Fruit fly (Drosophila melanogaster) ovary, adult (tissue): ENCODE data around the gene Fmr1.

Source experiments
- CG17801 ChIP-seq: fragments of 200-800 bp; optimal IDR thresholded peaks from 2 replicates; lab custom pipeline; 2019; ENCODE audit warnings: missing biosample characterization, mild to moderate bottlenecking, missing genetic modification characterization, moderate library complexity; ENCODE audit not compliant: partially characterized antibody

Gene Fmr1

DNA sequence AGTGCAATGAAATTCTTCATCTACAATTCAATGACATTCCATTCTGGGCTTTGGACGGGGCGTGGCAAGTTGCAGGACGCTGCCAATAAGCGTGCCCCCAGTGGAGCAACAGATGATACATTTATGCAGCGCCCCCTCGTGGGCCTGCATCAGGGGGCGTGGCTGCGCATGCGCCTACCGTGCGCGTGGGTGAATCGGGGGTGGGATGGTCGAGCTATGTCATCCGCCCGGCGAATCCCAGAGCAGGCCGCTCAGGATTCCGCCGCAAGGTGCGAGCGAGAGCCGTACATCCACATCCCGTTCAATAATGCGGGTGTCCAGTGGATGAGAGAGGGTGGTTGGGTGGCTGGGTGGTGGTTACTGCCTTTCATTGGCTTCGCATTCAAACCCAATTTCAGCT, 39.7 kb downstream of the Fmr1 start:
- no peak for TF ChIP-seq CG17801 (GFP tag; lab: Kevin White, UChicago)

DNA sequence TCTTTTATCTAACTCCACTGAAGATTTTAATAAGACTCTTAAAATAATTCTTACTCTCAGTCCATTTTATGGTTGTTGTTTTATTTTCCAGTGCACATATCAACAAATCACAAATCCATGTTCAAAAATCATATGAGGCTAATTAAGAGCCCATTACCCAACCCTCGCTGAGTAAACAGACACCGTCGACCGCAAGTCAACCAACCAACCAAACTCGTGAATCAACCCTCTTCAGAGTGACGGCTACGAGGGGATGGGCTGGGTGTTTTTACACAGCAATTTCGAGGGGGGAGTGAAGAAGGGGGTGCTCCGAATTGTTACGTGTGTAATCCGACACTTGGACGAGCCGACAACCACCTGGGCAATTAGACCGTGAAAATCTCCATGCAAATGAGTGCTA, 41.1 kb downstream of the Fmr1 start:
- TF ChIP-seq CG17801 (GFP tag; lab: Kevin White, UChicago): no peak

DNA sequence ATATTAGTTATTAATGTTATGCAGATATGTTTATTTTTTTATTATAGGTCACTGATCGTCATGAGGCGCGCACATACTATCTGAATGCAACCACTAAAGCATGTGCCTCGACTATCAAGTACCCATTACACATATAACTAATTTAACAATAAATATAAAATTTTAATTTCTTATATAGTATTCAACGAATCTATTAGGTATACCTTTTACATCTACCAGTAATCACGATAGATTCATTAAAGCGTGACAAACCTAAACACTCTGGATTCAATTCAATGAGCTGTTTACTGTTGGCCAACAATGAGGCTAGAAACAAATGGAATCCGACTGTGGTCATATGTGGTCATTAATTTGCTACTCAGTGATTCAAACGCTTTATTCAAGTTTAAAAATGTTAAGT, 42.3 kb downstream of the Fmr1 start, which contains the start of gene CG33784:
Gene CG33784, plus strand, starts transcription at position 301 of the 400 bp plus-strand sequence.
- no peak for TF ChIP-seq CG17801 (GFP tag; lab: Kevin White, UChicago)

DNA sequence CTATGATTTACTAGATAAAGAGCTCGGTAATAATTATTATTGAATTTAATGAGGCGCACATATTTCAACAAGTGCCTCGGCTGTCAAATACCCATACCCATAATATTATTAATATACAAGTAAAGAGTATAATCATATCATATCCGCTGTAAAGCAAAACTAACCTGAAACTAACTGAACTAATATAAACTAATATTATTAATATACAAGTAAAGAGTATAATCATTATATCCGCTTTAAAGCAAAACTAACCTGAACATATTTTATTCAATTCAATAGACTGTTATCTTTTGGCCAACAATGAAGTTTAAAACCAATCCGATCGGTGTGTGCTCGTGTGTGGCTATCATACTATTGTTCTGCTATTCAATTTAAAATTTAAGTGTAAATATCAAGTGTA, 43.5 kb downstream of the Fmr1 start, which contains the start of gene CG33783:
Gene CG33783, plus strand, starts transcription at position 301 of the 400 bp plus-strand sequence.
- no peak for TF ChIP-seq CG17801 (GFP tag; lab: Kevin White, UChicago)

DNA sequence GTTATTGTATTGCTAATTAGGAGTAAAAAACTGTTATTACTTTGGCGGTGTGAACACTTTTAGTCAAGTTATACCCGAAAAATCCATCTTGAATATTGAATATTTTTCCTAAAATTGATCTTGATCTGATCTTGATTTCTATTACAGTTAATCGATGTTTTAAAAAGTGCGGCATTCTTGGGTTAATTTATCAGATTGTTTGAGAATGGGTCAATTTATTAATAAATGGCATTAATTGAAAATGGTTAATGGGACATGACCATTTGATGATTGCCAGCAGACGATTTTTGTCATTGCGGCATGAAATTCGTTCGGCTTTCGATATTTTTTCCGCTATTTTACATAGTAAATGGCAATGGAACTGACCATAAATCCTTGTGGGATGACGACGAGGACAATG, 46.2 kb downstream of the Fmr1 start, which contains the start of gene CG33631:
Gene CG33631, plus strand, starts transcription at position 301 of the 400 bp plus-strand sequence.
- TF ChIP-seq CG17801 (GFP tag; lab: Kevin White, UChicago): no peak

DNA sequence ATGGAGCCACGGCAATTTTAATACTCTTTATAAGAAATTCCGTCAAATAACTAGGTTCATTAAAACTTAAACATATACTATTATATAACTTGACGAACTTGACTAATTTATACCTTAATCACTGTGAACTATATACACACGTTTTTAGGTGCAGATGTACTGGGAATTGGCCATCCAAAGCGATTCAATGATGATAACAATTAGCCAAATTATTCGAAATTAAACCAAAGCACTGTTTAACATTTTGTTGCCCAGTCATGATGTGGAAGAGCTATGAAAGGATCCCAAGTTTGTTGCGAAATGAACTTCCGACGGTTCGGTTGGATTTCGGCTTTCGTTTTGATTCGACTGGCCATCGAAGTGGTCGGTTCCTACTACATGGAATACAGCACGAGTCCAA, 47.6 kb downstream of the Fmr1 start, which contains the start of gene CG33630:
Gene CG33630, plus strand, starts transcription at position 301 of the 400 bp plus-strand sequence.
- no peak for TF ChIP-seq CG17801 (GFP tag; lab: Kevin White, UChicago)

DNA sequence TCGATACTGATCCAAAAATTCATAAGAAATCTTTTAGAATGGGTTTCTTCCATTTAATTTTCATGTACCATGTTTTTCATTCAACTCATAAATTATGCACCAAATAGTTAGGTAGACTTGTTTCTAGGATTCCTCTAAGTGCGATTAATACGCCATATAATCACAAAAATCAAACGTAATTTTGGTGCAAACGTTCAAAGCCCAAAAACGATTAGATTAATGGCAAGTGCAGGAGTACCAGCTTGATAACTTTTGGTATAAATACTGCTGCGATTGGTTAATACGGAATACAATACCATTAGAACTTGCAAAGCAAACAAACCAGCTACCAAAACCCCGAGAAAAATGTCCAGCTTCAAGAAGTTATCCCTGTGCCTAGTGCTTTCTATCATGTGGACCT, 50.0 kb downstream of the Fmr1 start, which contains the start of gene Npc2c:
Gene Npc2c, plus strand, starts transcription at position 301 of the 400 bp plus-strand sequence.
- TF ChIP-seq CG17801 (GFP tag; lab: Kevin White, UChicago): no peak

DNA sequence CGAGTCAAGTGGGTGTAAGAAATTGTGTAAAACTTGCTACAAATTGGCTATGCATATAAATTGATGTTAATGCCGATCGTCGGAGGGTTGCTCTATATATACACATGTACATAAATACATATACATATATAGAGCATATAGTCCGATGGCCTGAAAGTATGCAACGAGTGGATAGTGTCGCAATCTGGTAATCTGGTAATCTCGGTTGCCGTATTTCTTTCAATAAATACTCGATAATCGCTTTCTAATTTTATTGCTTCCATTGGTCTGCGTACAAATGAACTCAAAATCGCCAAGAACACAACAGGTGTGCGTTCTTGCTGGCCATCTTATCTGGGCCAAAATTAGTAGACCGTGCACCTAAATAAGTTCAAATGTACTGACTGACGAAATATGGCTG, 50.6 kb downstream of the Fmr1 start:
- no peak for TF ChIP-seq CG17801 (GFP tag; lab: Kevin White, UChicago)

DNA sequence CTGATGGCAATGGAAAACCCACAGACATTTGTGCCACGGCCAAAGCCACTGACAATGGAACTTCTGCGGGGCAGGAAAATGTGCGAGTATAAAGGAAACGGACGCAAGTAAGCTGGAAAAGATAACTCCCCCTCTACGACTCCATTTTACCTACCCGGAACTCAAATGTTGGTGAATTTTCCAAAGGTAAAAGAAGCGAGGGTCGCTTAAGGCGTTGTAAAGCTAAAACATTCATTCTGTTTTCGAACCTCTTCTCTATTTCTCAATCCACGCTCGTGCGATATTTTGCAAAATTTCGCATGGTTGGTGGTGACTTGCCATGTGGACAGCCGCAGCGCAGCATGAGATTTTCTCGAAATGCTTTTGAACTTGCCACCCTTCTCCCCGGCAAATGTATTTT, 53.3 kb downstream of the Fmr1 start:
- no peak for TF ChIP-seq CG17801 (GFP tag; lab: Kevin White, UChicago)

DNA sequence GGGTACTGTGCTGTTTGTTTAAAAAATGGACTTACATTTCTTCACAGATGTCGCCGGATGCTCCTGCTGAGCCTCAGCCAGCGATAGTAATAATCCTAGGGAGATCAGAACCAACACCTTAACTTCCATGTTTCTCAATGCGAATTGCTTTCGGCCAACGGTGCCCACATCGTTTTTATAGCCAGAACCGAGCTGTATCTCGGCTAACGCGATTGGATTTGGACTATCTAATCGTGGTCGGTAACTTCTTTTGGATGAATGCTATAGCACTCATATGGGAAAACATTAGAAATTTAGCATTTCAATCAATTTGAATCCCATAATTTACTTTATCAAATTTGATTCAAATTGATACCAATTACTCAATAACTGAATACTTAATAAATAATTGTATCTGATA, 54.0 kb downstream of the Fmr1 start, which contains the start of gene Npc2d:
Gene Npc2d, minus strand, starts transcription at position 133 of the 400 bp plus-strand sequence.
- TF ChIP-seq CG17801 (GFP tag; lab: Kevin White, UChicago): no peak

DNA sequence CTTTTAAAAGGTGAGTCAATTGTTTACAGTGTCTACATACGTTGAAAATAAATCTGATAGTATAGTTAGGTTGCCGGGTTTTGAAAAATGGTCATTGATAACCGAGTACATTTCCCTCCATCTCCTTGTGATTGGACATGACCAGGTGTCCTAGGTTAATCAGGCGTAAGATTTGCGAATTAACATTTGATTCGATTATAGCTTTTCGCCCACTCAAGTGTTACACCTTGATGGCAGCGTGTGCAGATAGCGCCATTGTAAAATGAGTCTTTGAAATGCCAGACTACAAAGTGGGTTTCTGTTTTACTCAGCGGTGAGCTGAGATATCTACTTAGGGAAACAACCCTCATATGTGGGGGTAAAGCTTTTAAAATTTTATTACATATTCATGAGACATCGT, 54.9 kb downstream of the Fmr1 start:
- no peak for TF ChIP-seq CG17801 (GFP tag; lab: Kevin White, UChicago)

DNA sequence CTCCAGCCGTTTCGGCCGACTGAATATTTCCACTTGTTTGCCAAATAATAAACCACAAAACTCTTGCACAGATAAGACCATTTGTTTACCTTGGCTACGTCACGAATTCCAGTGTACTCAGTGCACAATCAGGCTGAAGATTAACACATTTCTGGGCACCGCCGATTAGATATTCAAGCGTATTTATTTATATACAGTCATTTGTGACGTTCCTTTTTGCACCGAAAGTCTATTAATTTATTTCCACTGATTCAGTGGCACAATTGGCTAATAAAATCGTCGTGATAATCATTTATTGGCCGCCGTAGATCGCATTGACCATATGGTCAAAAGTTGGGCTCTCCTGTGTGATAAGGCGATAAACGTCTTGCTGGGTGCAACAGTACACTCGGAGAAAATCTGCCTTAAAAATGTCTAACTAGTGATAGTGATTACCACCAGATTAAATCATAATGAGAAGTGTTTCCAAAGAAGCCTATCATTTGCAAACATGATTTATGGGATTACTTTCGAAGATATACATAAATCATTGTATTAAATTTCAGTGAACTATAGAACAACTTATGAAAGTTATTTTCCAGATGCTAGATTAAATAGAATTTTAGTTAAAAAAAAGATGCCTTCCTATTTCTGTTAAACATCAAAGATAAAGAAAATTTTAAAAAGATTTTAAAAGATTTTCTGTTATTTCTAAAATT, 55.5 kb downstream of the Fmr1 start:
- TF ChIP-seq CG17801 (GFP tag; lab: Kevin White, UChicago): peak; percentile 45

DNA sequence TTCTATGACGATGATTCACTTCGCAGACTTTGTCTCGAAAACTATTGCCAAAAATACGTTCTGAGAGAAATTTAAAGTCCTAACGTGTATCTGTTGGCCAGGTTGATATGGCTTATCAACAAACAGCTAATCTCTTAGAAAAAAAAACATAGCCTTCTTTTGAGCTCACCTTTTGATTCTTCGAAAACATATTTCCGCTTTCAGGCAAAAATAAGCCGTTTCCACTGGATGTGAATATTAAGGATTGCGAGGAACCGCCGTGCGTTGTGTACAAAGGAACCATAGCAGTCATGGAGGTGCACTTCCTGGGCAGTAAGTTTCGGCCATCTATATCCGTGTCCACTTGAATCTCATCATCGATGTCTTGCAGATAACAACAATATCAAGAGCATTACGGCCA, 56.4 kb downstream of the Fmr1 start:
- TF ChIP-seq CG17801 (GFP tag; lab: Kevin White, UChicago): no peak

DNA sequence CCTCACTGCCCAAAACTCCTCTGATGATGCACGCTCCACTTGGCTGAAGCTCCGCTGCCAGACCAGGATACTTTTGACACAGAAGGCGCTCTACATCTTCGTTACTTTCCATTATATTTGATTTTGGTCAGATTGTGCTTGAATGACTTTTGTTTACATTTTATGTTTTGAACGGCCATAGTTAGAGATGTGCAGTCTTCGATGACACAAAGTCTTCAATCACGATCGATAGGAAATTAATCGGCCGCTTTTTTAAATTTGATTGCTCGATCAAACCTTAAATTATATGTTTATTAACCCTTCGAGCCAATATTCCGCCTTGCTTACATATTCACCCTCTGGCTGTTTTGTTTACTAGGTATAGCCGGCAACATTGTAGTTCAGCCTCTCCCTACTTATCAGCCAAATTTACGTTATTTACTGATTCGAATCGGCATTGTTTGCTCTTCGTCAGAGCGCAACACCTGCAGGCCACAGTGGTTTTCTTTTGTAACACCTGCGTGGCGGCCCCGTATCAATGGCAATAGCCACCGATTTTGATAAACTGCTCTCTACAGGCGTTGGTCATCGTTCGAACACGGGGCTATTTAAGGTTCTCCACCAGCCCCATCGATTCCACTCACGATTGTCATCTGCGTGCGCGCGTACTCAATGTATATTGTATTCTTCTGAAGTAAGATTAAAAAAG, 57.1 kb downstream of the Fmr1 start, which contains the start of the genes Fancl and Npc2e:
Gene Fancl, minus strand, starts transcription at position 175 of the 688 bp plus-strand sequence.
Gene Npc2e, plus strand, starts transcription at position 638 of the 688 bp plus-strand sequence.
- no peak for TF ChIP-seq CG17801 (GFP tag; lab: Kevin White, UChicago)
